Worm (Caenorhabditis elegans) whole organism, L4 larva: ENCODE data around the gene srd-4.
A peak's percentile ranks its signal among the peaks of the same experiment; 100 is the strongest.

Experiments
- F10B5.3 ChIP-seq: sonication (generic microtip); optimal IDR thresholded peaks from 2 replicates; lab custom pipeline; 2016; ENCODE audit warnings: mild to moderate bottlenecking, missing genetic modification characterization, missing compliant biosample characterization
- F26F4.8 ChIP-seq: fragments of 200-800 bp; sonication (Bioruptor generic); conservative IDR thresholded peaks from 2 replicates; pipeline ENCODE4 v1.3.6; 2022; ENCODE audit warnings: missing genetic modification characterization, missing compliant biosample characterization
- F49E8.2 ChIP-seq: sonication (generic microtip); optimal IDR thresholded peaks from 2 replicates; lab custom pipeline; 2016; ENCODE audit warnings: missing compliant biosample characterization, mild to moderate bottlenecking, missing genetic modification characterization, borderline replicate concordance
- T20F7.1 ChIP-seq: fragments of 200-800 bp; sonication (Bioruptor generic); optimal IDR thresholded peaks from 2 replicates; lab custom pipeline; 2018; ENCODE audit warnings: mild to moderate bottlenecking, missing genetic modification characterization, missing compliant biosample characterization
- Y48G9A.11 ChIP-seq: fragments of 200-800 bp; sonication (Bioruptor generic); IDR thresholded peaks from 2 replicates; pipeline ENCODE4 v1.3.6; 2022; ENCODE audit warnings: missing genetic modification reagents, missing genetic modification characterization, missing compliant biosample characterization
- ZK546.5 ChIP-seq, 2 experiments: sonication (generic microtip); optimal IDR thresholded peaks; 2 replicates each; lab custom pipeline; 2017; ENCODE audit warnings: missing biosample characterization in 2 of 2, missing genetic modification characterization in 2 of 2
- aha-1 ChIP-seq: fragments of 150-350 bp; peaks from one replicate; lab custom pipeline; 2014; ENCODE audit warnings: missing biosample characterization, missing genetic modification characterization
- aly-2 ChIP-seq: sonication (generic microtip); optimal IDR thresholded peaks from 2 replicates; lab custom pipeline; 2018; ENCODE audit warnings: missing biosample characterization, missing genetic modification characterization
- ama-1 ChIP-seq: fragments of 150-350 bp; optimal IDR thresholded peaks from 2 replicates; lab custom pipeline; 2014; ENCODE audit warnings: inconsistent platforms, mixed read lengths
- ces-1 ChIP-seq: fragments of 150-350 bp; sonication (generic microtip); optimal IDR thresholded peaks from 4 replicates; lab custom pipeline; 2014; ENCODE audit warnings: missing biosample characterization, missing genetic modification reagents, missing genetic modification characterization
- ctbp-1 ChIP-seq: fragments of 200-800 bp; sonication (Bioruptor generic); IDR thresholded peaks from 2 replicates; pipeline ENCODE4 v1.3.6; 2022; ENCODE audit warnings: missing genetic modification reagents, missing genetic modification characterization, missing compliant biosample characterization
- daf-16 ChIP-seq, 3 experiments: sonication (generic microtip); optimal IDR thresholded peaks; 2 replicates each; lab custom pipeline; 2016 to 2017; ENCODE audit warnings: missing genetic modification characterization in 3 of 3, missing genetic modification reagents in 3 of 3, mild to moderate bottlenecking in 2 of 3, missing compliant biosample characterization in 2 of 3, missing biosample characterization in 1 of 3, moderate library complexity in 1 of 3
- daf-19 ChIP-seq: fragments of 200-800 bp; sonication (Bioruptor generic); conservative IDR thresholded peaks from 2 replicates; pipeline ENCODE4 v1.3.6; 2022; ENCODE audit warnings: missing genetic modification characterization, missing compliant biosample characterization
- daf-8 ChIP-seq: fragments of 200-800 bp; sonication (Bioruptor generic); IDR thresholded peaks from 2 replicates; pipeline ENCODE4 v1.3.6; 2022; ENCODE audit warnings: missing genetic modification characterization, missing compliant biosample characterization
- dmd-8 ChIP-seq: fragments of 200-800 bp; sonication (Bioruptor generic); IDR thresholded peaks from 2 replicates; pipeline ENCODE4 v1.3.6; 2022; ENCODE audit warnings: missing genetic modification characterization, missing compliant biosample characterization
- dpl-1 ChIP-seq: fragments of 150-350 bp; optimal IDR thresholded peaks from 2 replicates; lab custom pipeline; 2014; ENCODE audit warnings: missing biosample characterization, missing genetic modification reagents, missing genetic modification characterization
- hif-1 ChIP-seq, 2 experiments: sonication (generic microtip); optimal IDR thresholded peaks; 2 replicates each; lab custom pipeline; 2016 to 2017; ENCODE audit warnings: missing compliant biosample characterization in 2 of 2, missing genetic modification characterization in 2 of 2, missing genetic modification reagents in 2 of 2, missing genotype in 2 of 2, mild to moderate bottlenecking in 1 of 2
- lin-13 ChIP-seq: fragments of 150-350 bp; optimal IDR thresholded peaks from 2 replicates; lab custom pipeline; 2014; ENCODE audit warnings: missing biosample characterization, missing genetic modification reagents, missing genetic modification characterization
- madf-5 ChIP-seq, 2 experiments: fragments of 200-800 bp; sonication (Bioruptor generic); IDR thresholded peaks; 2 replicates each; pipeline ENCODE4 v1.3.6; 2022; ENCODE audit warnings: missing compliant biosample characterization in 2 of 2, missing genetic modification characterization in 2 of 2
- mes-2 ChIP-seq: sonication (generic microtip); optimal IDR thresholded peaks from 2 replicates; lab custom pipeline; 2016; ENCODE audit warnings: missing genotype, mild to moderate bottlenecking, missing genetic modification characterization, missing compliant biosample characterization; ENCODE audit not compliant: poor library complexity, severe bottlenecking
- mxl-3 ChIP-seq: fragments of 200-800 bp; sonication (Bioruptor generic); optimal IDR thresholded peaks from 2 replicates; lab custom pipeline; 2018; ENCODE audit warnings: mild to moderate bottlenecking, missing genetic modification characterization, missing compliant biosample characterization
- nhr-41 ChIP-seq: fragments of 200-800 bp; sonication (Bioruptor generic); IDR thresholded peaks from 2 replicates; pipeline ENCODE4 v1.3.6; 2022; ENCODE audit warnings: missing genetic modification reagents, missing genetic modification characterization, missing compliant biosample characterization
- nhr-42 ChIP-seq: fragments of 200-800 bp; sonication (Bioruptor generic); IDR thresholded peaks from 2 replicates; pipeline ENCODE4 v1.3.6; 2022; ENCODE audit warnings: missing genetic modification characterization, missing compliant biosample characterization
- nhr-48 ChIP-seq: sonication (generic microtip); optimal IDR thresholded peaks from 2 replicates; lab custom pipeline; 2016; ENCODE audit warnings: mild to moderate bottlenecking, missing genetic modification characterization, missing compliant biosample characterization
- nhr-6 ChIP-seq: fragments of 150-350 bp; optimal IDR thresholded peaks from 2 replicates; lab custom pipeline; 2014; ENCODE audit warnings: missing biosample characterization, missing genetic modification characterization
- nhr-77 ChIP-seq: fragments of 150-350 bp; optimal IDR thresholded peaks from 2 replicates; lab custom pipeline; 2014; ENCODE audit warnings: missing biosample characterization, missing genetic modification characterization
- php-3 ChIP-seq: fragments of 200-800 bp; sonication (Bioruptor generic); IDR thresholded peaks from 2 replicates; pipeline ENCODE4 v1.3.6; 2022; ENCODE audit warnings: missing genetic modification reagents, missing genetic modification characterization, missing compliant biosample characterization
- set-16 ChIP-seq: fragments of 200-800 bp; sonication (Bioruptor generic); IDR thresholded peaks from 2 replicates; pipeline ENCODE4 v1.3.6; 2022; ENCODE audit warnings: missing genetic modification reagents, missing genetic modification characterization, missing compliant biosample characterization
- tra-1 ChIP-seq: fragments of 200-800 bp; sonication (Bioruptor generic); IDR thresholded peaks from 2 replicates; pipeline ENCODE4 v1.3.6; 2022; ENCODE audit warnings: missing genetic modification reagents, missing genetic modification characterization, missing compliant biosample characterization
- unc-39 ChIP-seq: sonication (generic microtip); optimal IDR thresholded peaks from 2 replicates; lab custom pipeline; 2017; ENCODE audit warnings: missing biosample characterization, missing genetic modification characterization
- unc-62 ChIP-seq, 3 experiments: fragments of 150-350 bp in 1 of 3; sonication (generic microtip); optimal IDR thresholded peaks in 2 of 3; peaks in 1 of 3; 1 replicate in 1 of 3; 2 replicates in 2 of 3; lab custom pipeline; 2014 to 2017; ENCODE audit warnings: missing biosample characterization in 3 of 3, missing genetic modification characterization in 3 of 3, missing genetic modification reagents in 3 of 3, missing genotype in 1 of 3
- ztf-7 ChIP-seq: fragments of 150-350 bp; optimal IDR thresholded peaks from 2 replicates; lab custom pipeline; 2014; ENCODE audit warnings: missing biosample characterization, missing genetic modification characterization

Gene srd-4

DNA sequence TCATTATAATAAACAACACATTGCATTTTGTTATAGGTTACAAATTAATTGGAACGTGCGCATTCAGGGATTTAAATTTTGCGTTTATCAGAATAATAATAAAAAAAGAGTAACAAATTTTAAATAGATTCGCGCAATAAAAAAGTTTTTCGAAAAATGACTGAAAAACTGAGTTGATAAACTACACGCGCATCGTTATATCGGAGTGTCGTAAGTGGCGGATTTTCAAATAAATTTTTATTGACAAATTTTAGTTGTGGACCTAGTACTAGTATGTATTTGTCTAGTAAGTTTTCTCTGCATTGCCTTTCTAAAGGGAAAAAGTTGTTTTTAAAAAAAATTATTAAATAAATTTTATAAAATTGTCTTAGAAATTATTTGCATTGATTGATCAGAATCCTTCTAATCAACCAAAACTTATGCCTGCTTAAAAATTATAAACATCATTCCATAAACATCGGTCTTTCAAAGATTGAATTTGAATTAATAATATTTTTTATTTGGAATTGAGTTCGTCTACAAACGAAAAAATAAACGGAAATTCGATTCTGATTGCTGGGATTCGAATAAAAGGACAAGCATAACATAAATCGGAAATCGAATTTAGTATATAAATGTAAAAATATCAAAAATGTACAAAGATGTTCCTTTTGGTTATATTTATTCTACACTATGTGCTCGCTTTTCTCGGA is at the start of gene srd-4:
Gene srd-4, plus strand, starts transcription at position 642 of the 692 bp plus-strand sequence.
- TF ChIP-seq tra-1 (no peak), mes-2 (tag; lab: Kevin White, UChicago) (peak; percentile 19), Y48G9A.11 (GFP tag; lab: Robert Waterston, UW) (peak; percentile 94), T20F7.1 (peak; percentile 92), dpl-1 (GFP tag; lab: Kevin White, UChicago) (peak; percentile 91), aly-2 (no peak), daf-16 (GFP tag; optimal IDR thresholded peaks at IDR 0.05; lab: Kevin White, UChicago) (no peak), daf-16 (tag; optimal IDR thresholded peaks at IDR 0.05; lab: Kevin White, UChicago) (peak; percentile 25), nhr-6 (no peak), F10B5.3 (tag; lab: Kevin White, UChicago) (no peak)

DNA sequence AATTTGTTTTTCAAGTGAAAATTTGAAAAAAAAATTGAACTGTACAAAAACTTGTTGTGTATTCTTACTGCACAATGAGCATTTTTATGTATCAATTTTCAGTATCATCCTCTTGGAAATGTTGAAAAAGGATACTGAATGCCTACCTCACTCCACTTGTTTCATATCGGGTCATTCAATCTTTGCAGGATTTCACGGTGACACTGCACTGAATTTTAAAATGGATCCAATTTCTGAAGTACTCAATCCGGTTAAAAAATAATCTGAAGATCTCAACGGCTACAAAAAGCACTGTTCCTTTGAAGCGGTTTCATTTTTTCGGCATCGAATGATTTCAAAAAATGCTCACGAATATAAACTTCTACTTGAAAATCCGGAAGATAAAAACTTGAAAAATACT is 46.8 kb upstream of the srd-4 start:
- TF ChIP-seq aha-1 (tag; lab: Kevin White, UChicago), result peak; percentile 93
- no peak for TF ChIP-seq daf-19 (GFP tag; lab: Robert Waterston, UW)

DNA sequence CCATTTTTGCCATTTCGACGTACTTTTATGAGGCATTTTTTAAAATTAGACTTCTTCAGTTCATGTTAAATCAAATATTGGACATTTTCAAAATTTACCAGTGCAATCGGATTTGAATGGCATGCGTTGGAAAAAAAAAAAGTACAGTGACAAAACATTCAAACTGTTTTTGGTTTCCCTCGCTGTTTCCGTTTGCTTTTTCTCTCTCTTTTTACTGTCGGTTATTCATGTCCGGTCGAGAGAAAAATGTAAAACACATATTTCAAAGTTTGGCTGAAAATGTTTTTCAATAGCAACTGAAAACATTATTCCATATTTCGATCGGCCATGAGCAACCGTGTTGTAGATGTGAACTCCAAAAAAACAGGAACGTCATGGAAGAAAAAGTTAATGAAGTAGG is 44.1 kb upstream of the srd-4 start, which contains the start of gene C27A7.3:
Gene C27A7.3, plus strand, starts transcription at position 301 of the 400 bp plus-strand sequence.
- TF ChIP-seq ctbp-1 (no peak), nhr-42 (GFP tag; lab: Robert Waterston, UW) (no peak), daf-8 (no peak), F49E8.2 (tag; lab: Kevin White, UChicago) (no peak), php-3 (GFP tag; lab: Robert Waterston, UW) (no peak), nhr-77 (tag; lab: Kevin White, UChicago) (no peak), nhr-48 (tag; lab: Kevin White, UChicago) (no peak), F10B5.3 (tag; lab: Kevin White, UChicago) (no peak), daf-16 (GFP tag; optimal IDR thresholded peaks at IDR 0.05; lab: Kevin White, UChicago) (no peak), daf-16 (tag; optimal IDR thresholded peaks at IDR 0.05; lab: Kevin White, UChicago) (no peak), tra-1 (no peak), nhr-6 (no peak), unc-39 (tag; lab: Kevin White, UChicago) (no peak)

DNA sequence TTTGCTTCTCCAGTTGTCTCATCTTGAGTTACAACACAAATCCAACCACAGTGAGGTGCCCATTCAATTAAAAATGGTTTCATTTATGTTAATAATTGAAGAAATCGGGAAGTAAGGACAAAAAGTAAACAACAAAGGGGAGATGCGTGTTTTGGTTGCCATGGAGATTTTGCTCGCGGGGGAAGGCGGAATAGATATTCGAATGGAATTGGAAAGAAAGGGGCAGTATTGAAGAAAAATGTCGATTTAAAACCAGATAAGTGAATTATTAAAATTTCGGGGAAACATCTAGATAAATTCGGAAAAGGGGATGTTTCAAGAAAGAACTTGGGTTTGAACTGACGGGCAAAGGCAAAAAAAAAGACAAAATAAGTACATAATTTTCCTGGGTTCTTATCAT is 34.1 kb upstream of the srd-4 start, which contains the start of gene che-11:
Gene che-11, minus strand, starts transcription at position 101 of the 400 bp plus-strand sequence.
- TF ChIP-seq F26F4.8 (GFP tag; lab: Robert Waterston, UW) (no peak), daf-8 (no peak), ama-1 (lab: Kevin White, UChicago) (no peak), hif-1 (tag; optimal IDR thresholded peaks at IDR 0.05; lab: Kevin White, UChicago) (no peak), nhr-77 (tag; lab: Kevin White, UChicago) (no peak), dmd-8 (GFP tag; lab: Robert Waterston, UW) (no peak), ces-1 (GFP tag; lab: Kevin White, UChicago) (no peak), set-16 (no peak)

DNA sequence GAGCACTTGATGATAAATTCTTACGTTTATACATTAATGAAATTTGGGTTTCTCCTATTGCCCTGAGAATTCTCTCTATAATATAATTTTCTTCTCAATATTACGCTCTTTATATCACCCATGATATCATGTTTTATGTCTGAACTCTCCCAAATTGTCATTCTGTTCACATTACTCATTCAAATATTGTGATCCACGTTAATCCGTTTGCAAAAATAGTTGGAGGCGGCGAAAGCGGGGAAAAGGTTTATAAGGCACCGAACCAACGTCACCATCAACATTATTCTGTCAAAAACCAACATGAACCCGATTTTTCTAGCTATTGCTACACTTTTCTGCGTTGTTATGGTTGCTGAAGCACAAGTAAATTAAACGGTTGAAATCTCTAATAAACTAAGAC is 31.9 kb upstream of the srd-4 start, which contains the start of gene C27A7.8:
Gene C27A7.8, plus strand, starts transcription at position 301 of the 400 bp plus-strand sequence.
- TF ChIP-seq mxl-3 (no peak), ztf-7 (no peak)

DNA sequence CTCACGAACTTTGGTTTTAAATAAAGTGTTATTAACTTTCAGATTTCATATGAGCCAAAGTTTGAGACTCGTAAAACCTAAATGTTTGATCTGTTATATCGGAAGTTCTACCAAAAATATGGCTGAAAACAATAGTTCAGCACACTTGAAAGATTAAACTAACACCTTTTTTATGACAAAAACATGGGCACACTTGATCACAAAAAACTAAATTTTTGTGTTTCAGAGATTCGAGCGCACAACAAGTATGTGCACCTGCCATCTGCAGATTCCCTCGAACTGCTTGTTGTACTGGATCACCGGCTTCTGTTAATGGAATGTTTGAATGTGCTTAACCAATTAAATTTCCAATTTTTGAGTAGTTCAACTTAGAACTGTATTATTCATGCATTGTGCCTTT is 31.0 kb upstream of the srd-4 start:
- TF ChIP-seq nhr-48 (tag; lab: Kevin White, UChicago) (no peak), lin-13 (no peak), nhr-41 (GFP tag; lab: Robert Waterston, UW) (no peak), unc-62 (GFP tag; optimal IDR thresholded peaks at IDR 0.05 in 1 of 2; lab: Kevin White, UChicago) (peak in 1 of 2 experiments; percentile 91), unc-62 (tag; optimal IDR thresholded peaks at IDR 0.05; lab: Kevin White, UChicago) (no peak), F49E8.2 (tag; lab: Kevin White, UChicago) (no peak), dpl-1 (GFP tag; lab: Kevin White, UChicago) (no peak), mxl-3 (no peak), ZK546.5 (tag; optimal IDR thresholded peaks at IDR 0.05; lab: Kevin White, UChicago) (no peak), madf-5 (GFP tag; IDR thresholded peaks at IDR 0.05; lab: Robert Waterston, UW) (no peak)
